Fruit fly (Drosophila melanogaster) whole organism, embryonic: ENCODE results near the gene CG15332.
A peak's percentile ranks its signal among the peaks of the same experiment; 100 is the strongest.

Experiments used
- Adf1 ChIP-seq: fragments of 200-800 bp; sonication (Bioruptor generic); IDR thresholded peaks from 2 replicates; pipeline ENCODE4 v1.3.6; 2022; ENCODE audit warnings: missing biosample characterization, missing genetic modification characterization
- Atf-2 ChIP-seq: fragments of 200-800 bp; sonication (Bioruptor generic); optimal IDR thresholded peaks from 2 replicates; lab custom pipeline; 2016; ENCODE audit warnings: missing biosample characterization, missing genetic modification characterization
- B-H1 ChIP-seq: fragments of 200-800 bp; sonication (Bioruptor generic); IDR thresholded peaks from 3 replicates; pipeline ENCODE4 v1.3.6; 2022; ENCODE audit warnings: missing biosample characterization, missing genetic modification characterization
- Bgb ChIP-seq: fragments of 200-800 bp; sonication (Bioruptor generic); IDR thresholded peaks from 2 replicates; pipeline ENCODE4 v1.3.6; 2022; ENCODE audit warnings: missing biosample characterization, missing genetic modification characterization; ENCODE audit not compliant: partially characterized antibody
- C15 ChIP-seq: fragments of 200-800 bp; sonication (Bioruptor generic); IDR thresholded peaks from 3 replicates; pipeline ENCODE4 v1.3.6; 2022; ENCODE audit warnings: missing biosample characterization, missing genetic modification characterization
- CG10267 ChIP-seq: fragments of 200-800 bp; sonication (Bioruptor generic); optimal IDR thresholded peaks from 2 replicates; lab custom pipeline; 2018; ENCODE audit warnings: missing biosample characterization, mild to moderate bottlenecking, missing genetic modification characterization, moderate library complexity
- CG10543 ChIP-seq: fragments of 200-800 bp; sonication (Bioruptor generic); optimal IDR thresholded peaks from 3 replicates; lab custom pipeline; 2017; ENCODE audit warnings: missing biosample characterization, mild to moderate bottlenecking, missing genetic modification characterization, moderate library complexity
- CG11456 ChIP-seq: fragments of 200-800 bp; sonication (Bioruptor generic); IDR thresholded peaks from 3 replicates; pipeline ENCODE4 v1.3.6; 2022; ENCODE audit warnings: missing biosample characterization, missing genetic modification characterization
- CG13296 ChIP-seq: fragments of 200-800 bp; sonication (Bioruptor generic); optimal IDR thresholded peaks from 3 replicates; lab custom pipeline; 2018; ENCODE audit warnings: missing biosample characterization, mild to moderate bottlenecking, missing genetic modification characterization
- CG13424 ChIP-seq: fragments of 200-800 bp; sonication (Bioruptor generic); optimal IDR thresholded peaks from 2 replicates; lab custom pipeline; 2019; ENCODE audit warnings: missing biosample characterization, mild to moderate bottlenecking, missing genetic modification characterization, moderate library complexity
- CG15514 ChIP-seq: fragments of 200-800 bp; sonication (Bioruptor generic); optimal IDR thresholded peaks from 3 replicates; lab custom pipeline; 2017; ENCODE audit warnings: missing biosample characterization, missing genetic modification characterization, mild to moderate bottlenecking, moderate library complexity, missing genetic modification reagents
- CG17359 ChIP-seq: fragments of 200-800 bp; sonication (Bioruptor generic); optimal IDR thresholded peaks from 3 replicates; lab custom pipeline; 2018; ENCODE audit warnings: missing biosample characterization, mild to moderate bottlenecking, missing genetic modification characterization, moderate library complexity
- CG17361 ChIP-seq: fragments of 200-800 bp; sonication (Bioruptor generic); IDR thresholded peaks from 3 replicates; pipeline ENCODE4 v1.3.6; 2022; ENCODE audit warnings: missing biosample characterization, missing genetic modification characterization
- CG17612 ChIP-seq: fragments of 200-800 bp; sonication (Bioruptor generic); IDR thresholded peaks from 2 replicates; pipeline ENCODE4 v1.3.6; 2022; ENCODE audit warnings: missing biosample characterization, missing genetic modification characterization
- CG17829 ChIP-seq: fragments of 200-800 bp; optimal IDR thresholded peaks from 2 replicates; lab custom pipeline; 2019; ENCODE audit warnings: missing biosample characterization, mild to moderate bottlenecking, missing genetic modification characterization, moderate library complexity
- CG2199 ChIP-seq: fragments of 200-800 bp; sonication (Bioruptor generic); IDR thresholded peaks from 3 replicates; pipeline ENCODE4 v1.3.6; 2022; ENCODE audit warnings: missing biosample characterization, missing genetic modification characterization
- CG31365 ChIP-seq: fragments of 200-800 bp; sonication (Bioruptor generic); optimal IDR thresholded peaks from 2 replicates; lab custom pipeline; 2018; ENCODE audit warnings: missing biosample characterization, mild to moderate bottlenecking, missing genetic modification characterization
- CG3163 ChIP-seq: fragments of 200-800 bp; sonication (Bioruptor generic); optimal IDR thresholded peaks from 3 replicates; lab custom pipeline; 2016; ENCODE audit warnings: missing biosample characterization, missing genetic modification characterization
- CG32772 ChIP-seq: fragments of 200-800 bp; sonication (Bioruptor generic); IDR thresholded peaks from 2 replicates; pipeline ENCODE4 v1.3.6; 2022; ENCODE audit warnings: missing biosample characterization, missing genetic modification characterization
- CG33557 ChIP-seq: fragments of 200-800 bp; sonication (Bioruptor generic); optimal IDR thresholded peaks from 2 replicates; lab custom pipeline; 2019; ENCODE audit warnings: missing biosample characterization, mild to moderate bottlenecking, missing genetic modification characterization, moderate library complexity
- CG4424 ChIP-seq: fragments of 200-800 bp; sonication (Bioruptor generic); optimal IDR thresholded peaks from 3 replicates; lab custom pipeline; 2016; ENCODE audit warnings: missing biosample characterization, missing genetic modification characterization
- CG4730 ChIP-seq: fragments of 200-800 bp; sonication (Bioruptor generic); IDR thresholded peaks from 2 replicates; pipeline ENCODE4 v1.3.6; 2022; ENCODE audit warnings: missing biosample characterization, missing genetic modification characterization
- Chrac-16 ChIP-seq: fragments of 200-800 bp; sonication (Bioruptor generic); optimal IDR thresholded peaks from 3 replicates; lab custom pipeline; 2016; ENCODE audit warnings: missing biosample characterization, missing genetic modification characterization
- Dbx ChIP-seq: fragments of 200-800 bp; sonication (Bioruptor generic); IDR thresholded peaks from 3 replicates; pipeline ENCODE4 v1.3.6; 2022; ENCODE audit warnings: missing biosample characterization, missing genetic modification characterization
- Drgx ChIP-seq: fragments of 200-800 bp; sonication (Bioruptor generic); IDR thresholded peaks from 2 replicates; pipeline ENCODE4 v1.3.6; 2022; ENCODE audit warnings: missing biosample characterization, missing genetic modification characterization
- Gug ChIP-seq: fragments of 200-800 bp; sonication (Bioruptor generic); IDR thresholded peaks from 4 replicates; pipeline ENCODE4 v1.3.6; 2022; ENCODE audit warnings: missing biosample characterization, missing genetic modification characterization
- HLH54F ChIP-seq: fragments of 200-800 bp; sonication (Bioruptor generic); optimal IDR thresholded peaks from 3 replicates; lab custom pipeline; 2016; ENCODE audit warnings: missing biosample characterization, missing genetic modification characterization
- Hr3 ChIP-seq: fragments of 200-800 bp; sonication (Bioruptor generic); optimal IDR thresholded peaks from 3 replicates; lab custom pipeline; 2016; ENCODE audit warnings: missing biosample characterization, missing genetic modification characterization
- Hr51 ChIP-seq, 2 experiments: fragments of 200-800 bp; sonication (Bioruptor generic); optimal IDR thresholded peaks; 2 replicates in 1 of 2; 3 replicates in 1 of 2; lab custom pipeline; 2016 to 2018; ENCODE audit warnings: missing biosample characterization in 2 of 2, missing genetic modification characterization in 2 of 2, mild to moderate bottlenecking in 1 of 2, moderate library complexity in 1 of 2
- NfI ChIP-seq: fragments of 200-800 bp; sonication (Bioruptor generic); optimal IDR thresholded peaks from 3 replicates; lab custom pipeline; 2018; ENCODE audit warnings: missing biosample characterization, mild to moderate bottlenecking, missing genetic modification characterization, moderate library complexity
- Ssrp ChIP-seq: fragments of 200-800 bp; sonication (Bioruptor generic); optimal IDR thresholded peaks from 2 replicates; lab custom pipeline; 2018; ENCODE audit warnings: missing biosample characterization, mild to moderate bottlenecking, missing genetic modification characterization, moderate library complexity
- Xbp1 ChIP-seq: fragments of 200-800 bp; sonication (Bioruptor generic); optimal IDR thresholded peaks from 3 replicates; lab custom pipeline; 2016; ENCODE audit warnings: missing biosample characterization, mild to moderate bottlenecking, missing genetic modification characterization
- al ChIP-seq: fragments of 200-800 bp; sonication (Bioruptor generic); IDR thresholded peaks from 2 replicates; pipeline ENCODE4 v1.3.6; 2022; ENCODE audit warnings: missing biosample characterization, missing genetic modification characterization
- ara ChIP-seq: fragments of 200-800 bp; sonication (Bioruptor generic); IDR thresholded peaks from 2 replicates; pipeline ENCODE4 v1.3.6; 2022; ENCODE audit warnings: missing biosample characterization, missing genetic modification characterization
- chn ChIP-seq: fragments of 200-800 bp; sonication (Bioruptor generic); optimal IDR thresholded peaks from 2 replicates; lab custom pipeline; 2016; ENCODE audit warnings: missing biosample characterization, missing genetic modification characterization
- dmrt99B ChIP-seq: fragments of 200-800 bp; sonication (Bioruptor generic); optimal IDR thresholded peaks from 2 replicates; lab custom pipeline; 2018; ENCODE audit warnings: missing biosample characterization, mild to moderate bottlenecking, missing genetic modification characterization, moderate library complexity
- dpn ChIP-seq, 2 experiments: fragments of 200-800 bp; sonication (Bioruptor generic); optimal IDR thresholded peaks; 3 replicates each; lab custom pipeline; 2016; ENCODE audit warnings: missing biosample characterization in 2 of 2, missing genetic modification characterization in 2 of 2
- ewg ChIP-seq: fragments of 200-800 bp; sonication (Bioruptor generic); optimal IDR thresholded peaks from 3 replicates; lab custom pipeline; 2017; ENCODE audit warnings: mild to moderate bottlenecking, missing biosample characterization, missing genetic modification reagents, missing genetic modification characterization
- klu ChIP-seq: fragments of 200-800 bp; sonication (Bioruptor generic); IDR thresholded peaks from 2 replicates; pipeline ENCODE4 v1.3.6; 2022; ENCODE audit warnings: missing biosample characterization, missing genetic modification characterization
- mirr ChIP-seq: fragments of 200-800 bp; sonication (Bioruptor generic); optimal IDR thresholded peaks from 3 replicates; lab custom pipeline; 2018; ENCODE audit warnings: missing biosample characterization, mild to moderate bottlenecking, missing genetic modification characterization
- nau ChIP-seq: fragments of 200-800 bp; sonication (Bioruptor generic); optimal IDR thresholded peaks from 3 replicates; lab custom pipeline; 2017; ENCODE audit warnings: missing biosample characterization, mild to moderate bottlenecking, missing genetic modification characterization, missing genetic modification reagents
- phol ChIP-seq: fragments of 200-800 bp; sonication (Bioruptor generic); optimal IDR thresholded peaks from 3 replicates; lab custom pipeline; 2018; ENCODE audit warnings: missing biosample characterization, mild to moderate bottlenecking, missing genetic modification characterization, moderate library complexity
- pnt ChIP-seq: fragments of 200-800 bp; sonication (Bioruptor generic); optimal IDR thresholded peaks from 3 replicates; lab custom pipeline; 2016; ENCODE audit warnings: missing biosample characterization, missing genetic modification characterization
- sd ChIP-seq: fragments of 200-800 bp; sonication (Bioruptor generic); optimal IDR thresholded peaks from 3 replicates; lab custom pipeline; 2018; ENCODE audit warnings: missing biosample characterization, mild to moderate bottlenecking, missing genetic modification characterization, moderate library complexity
- sug ChIP-seq: fragments of 200-800 bp; optimal IDR thresholded peaks from 2 replicates; lab custom pipeline; 2019; ENCODE audit warnings: missing biosample characterization, mild to moderate bottlenecking, missing genetic modification characterization, moderate library complexity
- ttk ChIP-seq: fragments of 200-800 bp; sonication (Bioruptor generic); IDR thresholded peaks from 2 replicates; pipeline ENCODE4 v2.1.2; 2022; ENCODE audit warnings: missing biosample characterization, missing genetic modification characterization
- wek ChIP-seq: fragments of 200-800 bp; sonication (Bioruptor generic); optimal IDR thresholded peaks from 3 replicates; lab custom pipeline; 2018; ENCODE audit warnings: missing biosample characterization, mild to moderate bottlenecking, missing genetic modification characterization, moderate library complexity
- zf30C ChIP-seq: fragments of 200-800 bp; sonication (Bioruptor generic); optimal IDR thresholded peaks from 3 replicates; lab custom pipeline; 2018; ENCODE audit warnings: missing biosample characterization, mild to moderate bottlenecking, missing genetic modification characterization

Gene CG15332

DNA sequence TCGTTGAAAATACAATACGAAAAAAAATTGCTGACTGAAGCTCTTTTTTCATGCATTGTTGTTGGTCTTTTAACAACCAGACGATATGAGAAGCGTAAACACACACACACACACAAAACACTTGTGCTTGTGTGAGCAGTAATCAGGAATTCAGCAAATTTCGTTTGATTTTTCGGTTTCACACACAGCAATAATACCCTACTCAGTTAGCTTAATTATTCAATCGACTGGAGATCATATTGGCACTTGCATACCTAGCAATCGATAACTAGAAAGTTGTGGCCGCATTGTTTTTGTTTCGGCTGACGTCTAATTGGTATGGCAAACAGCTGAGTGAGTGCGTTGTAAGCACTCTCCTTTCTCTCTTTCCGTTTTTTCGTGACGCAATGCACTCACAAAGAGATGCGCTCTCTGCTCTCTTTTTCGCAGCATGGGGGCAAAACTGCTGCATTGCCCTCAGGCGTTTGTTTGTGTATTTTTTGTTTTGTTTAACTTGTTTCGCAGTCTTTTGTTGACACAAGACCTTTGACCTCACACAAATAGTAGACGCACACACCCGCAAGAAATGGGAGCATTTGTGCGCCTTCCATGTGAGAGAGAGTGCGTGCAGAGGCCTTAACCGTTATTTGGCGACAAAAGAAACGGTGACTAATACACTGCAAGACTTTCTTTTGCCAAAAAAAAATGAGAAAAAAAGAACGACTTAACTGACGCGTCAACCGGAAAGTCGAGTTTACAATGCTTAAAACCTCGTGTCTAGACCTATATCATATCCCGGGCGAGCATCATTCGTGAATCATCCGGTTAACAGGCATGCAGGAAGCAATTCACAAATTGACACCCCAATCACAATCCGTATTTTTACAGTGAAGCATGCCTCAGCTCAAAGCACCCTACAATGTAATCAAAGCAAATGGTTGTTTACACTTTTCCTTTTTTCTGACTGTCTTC lies 10.7 kb downstream of the CG15332 start (continued):
- TF ChIP-seq CG11456 (no peak), CG15514 (GFP tag; lab: Kevin White, UChicago) (peak; percentile 26), chn (GFP tag; lab: Kevin White, UChicago) (peak; percentile 31), B-H1 (GFP tag; lab: Robert Waterston, UW) (peak; percentile 13; the same call in 1 of the 3 replicates), Gug (GFP tag; lab: Robert Waterston, UW) (no peak), CG3163 (GFP tag; lab: Kevin White, UChicago) (no peak), Dbx (GFP tag; lab: Robert Waterston, UW) (0 out of 3 replicates have a peak, but pooled peaks have one; percentile 26), pnt (GFP tag; lab: Kevin White, UChicago) (peak; percentile 41), Chrac-16 (GFP tag; lab: Kevin White, UChicago) (peak; percentile 5), CG33557 (GFP tag; lab: Kevin White, UChicago) (no peak), Atf-2 (GFP tag; lab: Kevin White, UChicago) (peak; percentile 8), C15 (GFP tag; lab: Robert Waterston, UW) (no peak), CG4424 (GFP tag; lab: Kevin White, UChicago) (peak; percentile 17), klu (GFP tag; lab: Robert Waterston, UW) (no peak), Drgx (GFP tag; lab: Robert Waterston, UW) (peak; percentile 62), CG2199 (0 out of 3 replicates have a peak, but pooled peaks have one; percentile 13), nau (no peak), al (GFP tag; lab: Robert Waterston, UW) (peak; percentile 34; the same call in 1 of the 2 replicates), phol (peak; percentile 26), CG31365 (tag; lab: Kevin White, UChicago) (no peak), CG17829 (tag; lab: Kevin White, UChicago) (peak; percentile 12), ewg (GFP tag; lab: Kevin White, UChicago) (peak; percentile 1), NfI (GFP tag; lab: Kevin White, UChicago) (peak; percentile 36), Adf1 (GFP tag; lab: Robert Waterston, UW) (peak; percentile 50; the same call in 1 of the 2 replicates), mirr (GFP tag; lab: Kevin White, UChicago) (peak; percentile 43), sug (tag; lab: Kevin White, UChicago) (peak; percentile 47), wek (GFP tag; lab: Kevin White, UChicago) (no peak), dmrt99B (peak; percentile 27), sd (tag; lab: Kevin White, UChicago) (peak; percentile 91), Hr51 (GFP tag; optimal IDR thresholded peaks at IDR 0.05; lab: Kevin White, UChicago) (peak in 1 of 2 experiments; percentile 23), CG10267 (tag; lab: Kevin White, UChicago) (no peak), Xbp1 (GFP tag; lab: Kevin White, UChicago) (peak; percentile 41), Hr3 (GFP tag; lab: Kevin White, UChicago) (no peak), dpn (GFP tag; optimal IDR thresholded peaks at IDR 0.05; lab: Kevin White, UChicago) (peak in 1 of 2 experiments; percentile 28), CG17359 (tag; lab: Kevin White, UChicago) (peak; percentile 27), CG17361 (0 out of 3 replicates have a peak, but pooled peaks have one; percentile 22), CG32772 (GFP tag; lab: Robert Waterston, UW) (0 out of 2 replicates have a peak, but pooled peaks have one; percentile 33), ara (GFP tag; lab: Robert Waterston, UW) (no peak), HLH54F (GFP tag; lab: Kevin White, UChicago) (no peak), Bgb (GFP tag; lab: Robert Waterston, UW) (no peak), CG4730 (no peak), CG10543 (GFP tag; lab: Kevin White, UChicago) (peak; percentile 56), zf30C (GFP tag; lab: Kevin White, UChicago) (peak; percentile 68), ttk (GFP tag; lab: Robert Waterston, UW) (no peak), CG17612 (GFP tag; lab: Robert Waterston, UW) (no peak), CG13424 (peak; percentile 33), Ssrp (tag; lab: Kevin White, UChicago) (peak; percentile 13), CG13296 (peak; percentile 31)
